Worm (Caenorhabditis elegans) whole organism, L2 larva: Measurements from ENCODE around the gene R04B5.5.

Experiments
- C34F6.9 ChIP-seq: fragments of 150-350 bp; optimal IDR thresholded peaks from 2 replicates; lab custom pipeline; 2014; ENCODE audit warnings: missing biosample characterization, missing genetic modification characterization
- F13H6.1 ChIP-seq: sonication (generic microtip); optimal IDR thresholded peaks from 2 replicates; lab custom pipeline; 2016; ENCODE audit warnings: missing genetic modification characterization, missing compliant biosample characterization
- R02D3.7 ChIP-seq: fragments of 150-350 bp; optimal IDR thresholded peaks from 2 replicates; lab custom pipeline; 2014; ENCODE audit warnings: missing biosample characterization, missing genetic modification characterization
- Y55F3AM.14 ChIP-seq: fragments of 200-800 bp; sonication (Bioruptor generic); optimal IDR thresholded peaks from 2 replicates; lab custom pipeline; 2018; ENCODE audit warnings: mild to moderate bottlenecking, missing genetic modification characterization, missing compliant biosample characterization
- ZK546.5 ChIP-seq: sonication (generic microtip); optimal IDR thresholded peaks from 2 replicates; lab custom pipeline; 2017; ENCODE audit warnings: missing biosample characterization, missing genetic modification characterization
- ama-1 ChIP-seq: fragments of 150-350 bp; optimal IDR thresholded peaks from 2 replicates; lab custom pipeline; 2018; ENCODE audit warnings: inconsistent platforms
- blmp-1 ChIP-seq: sonication (generic microtip); optimal IDR thresholded peaks from 2 replicates; lab custom pipeline; 2017; ENCODE audit warnings: missing genetic modification characterization, mild to moderate bottlenecking, missing compliant biosample characterization, antibody characterized with exemption, moderate library complexity; ENCODE audit not compliant: insufficient read depth
- ceh-16 ChIP-seq: fragments of 150-350 bp; optimal IDR thresholded peaks from 2 replicates; lab custom pipeline; 2014; ENCODE audit warnings: missing biosample characterization, missing genetic modification characterization
- crh-2 ChIP-seq: sonication (generic microtip); optimal IDR thresholded peaks from 2 replicates; lab custom pipeline; 2017; ENCODE audit warnings: missing biosample characterization, missing genetic modification characterization
- egl-27 ChIP-seq: sonication (generic microtip); optimal IDR thresholded peaks from 3 replicates; lab custom pipeline; 2017; ENCODE audit warnings: missing biosample characterization, missing genetic modification reagents, missing genetic modification characterization
- fos-1 ChIP-seq: fragments of 150-350 bp; optimal IDR thresholded peaks from 2 replicates; lab custom pipeline; 2014; ENCODE audit warnings: missing biosample characterization, missing genetic modification characterization
- gmeb-1 ChIP-seq: fragments of 150-350 bp; optimal IDR thresholded peaks from 2 replicates; lab custom pipeline; 2014; ENCODE audit warnings: missing biosample characterization, missing genetic modification characterization
- lin-13 ChIP-seq: fragments of 150-350 bp; optimal IDR thresholded peaks from 2 replicates; lab custom pipeline; 2014; ENCODE audit warnings: missing biosample characterization, missing genetic modification reagents, missing genetic modification characterization
- lin-39 ChIP-seq: fragments of 150-350 bp; optimal IDR thresholded peaks from 2 replicates; lab custom pipeline; 2014; ENCODE audit warnings: missing biosample characterization, missing genetic modification reagents, missing genetic modification characterization
- mab-5 ChIP-seq: fragments of 150-350 bp; optimal IDR thresholded peaks from 2 replicates; lab custom pipeline; 2014; ENCODE audit warnings: missing biosample characterization, missing genetic modification characterization
- mbf-1 ChIP-seq: sonication (generic microtip); optimal IDR thresholded peaks from 2 replicates; lab custom pipeline; 2017; ENCODE audit warnings: missing biosample characterization, missing genetic modification characterization
- mdl-1 ChIP-seq, 2 experiments: fragments of 150-350 bp in 1 of 2; sonication (generic microtip) in 1 of 2; optimal IDR thresholded peaks; 2 replicates each; lab custom pipeline; 2017; ENCODE audit warnings: missing biosample characterization in 2 of 2, missing genetic modification characterization in 2 of 2
- nhr-10 ChIP-seq: sonication (generic microtip); optimal IDR thresholded peaks from 2 replicates; lab custom pipeline; 2017; ENCODE audit warnings: missing biosample characterization, missing genetic modification characterization
- nhr-11 ChIP-seq: fragments of 150-350 bp; optimal IDR thresholded peaks from 2 replicates; lab custom pipeline; 2014; ENCODE audit warnings: missing biosample characterization, missing genetic modification characterization
- nhr-12 ChIP-seq: fragments of 150-350 bp; optimal IDR thresholded peaks from 2 replicates; lab custom pipeline; 2014; ENCODE audit warnings: missing biosample characterization, missing genetic modification characterization
- nhr-129 ChIP-seq: fragments of 150-350 bp; optimal IDR thresholded peaks from 2 replicates; lab custom pipeline; 2014; ENCODE audit warnings: missing biosample characterization, missing genetic modification characterization
- nhr-21 ChIP-seq: fragments of 150-350 bp; optimal IDR thresholded peaks from 2 replicates; lab custom pipeline; 2014; ENCODE audit warnings: missing biosample characterization, missing genetic modification characterization
- nhr-23 ChIP-seq: fragments of 150-350 bp; optimal IDR thresholded peaks from 2 replicates; lab custom pipeline; 2014; ENCODE audit warnings: missing biosample characterization, missing genetic modification reagents, missing genetic modification characterization
- nhr-237 ChIP-seq: fragments of 150-350 bp; optimal IDR thresholded peaks from 2 replicates; lab custom pipeline; 2014; ENCODE audit warnings: missing biosample characterization, missing genetic modification characterization
- nhr-25 ChIP-seq: fragments of 150-350 bp; sonication (generic microtip); optimal IDR thresholded peaks from 3 replicates; lab custom pipeline; 2014; ENCODE audit warnings: missing biosample characterization, missing genetic modification characterization
- nhr-6 ChIP-seq: fragments of 150-350 bp; optimal IDR thresholded peaks from 2 replicates; lab custom pipeline; 2014; ENCODE audit warnings: missing biosample characterization, missing genetic modification characterization
- nhr-77 ChIP-seq: fragments of 150-350 bp; optimal IDR thresholded peaks from 2 replicates; lab custom pipeline; 2014; ENCODE audit warnings: missing biosample characterization, missing genetic modification characterization
- sem-4 ChIP-seq: fragments of 150-350 bp; optimal IDR thresholded peaks from 2 replicates; lab custom pipeline; 2014; ENCODE audit warnings: missing biosample characterization, missing genetic modification reagents, missing genetic modification characterization
- sma-3 ChIP-seq: sonication (generic microtip); optimal IDR thresholded peaks from 2 replicates; lab custom pipeline; 2016; ENCODE audit warnings: missing genetic modification reagents, missing genetic modification characterization, missing compliant biosample characterization
- sma-9 ChIP-seq, 2 experiments: fragments of 150-350 bp in 1 of 2; sonication (generic microtip) in 1 of 2; optimal IDR thresholded peaks; 2 replicates each; lab custom pipeline; 2014 to 2016; ENCODE audit warnings: missing genetic modification characterization in 2 of 2, mild to moderate bottlenecking in 1 of 2, missing biosample characterization in 1 of 2, missing compliant biosample characterization in 1 of 2, missing genetic modification reagents in 1 of 2, moderate library complexity in 1 of 2
- snpc-4 ChIP-seq: fragments of 150-350 bp; optimal IDR thresholded peaks from 2 replicates; lab custom pipeline; 2014; ENCODE audit warnings: missing biosample characterization, missing genetic modification characterization
- unc-39 ChIP-seq: fragments of 150-350 bp; optimal IDR thresholded peaks from 2 replicates; lab custom pipeline; 2014; ENCODE audit warnings: missing biosample characterization, missing genetic modification characterization
- unc-55 ChIP-seq: fragments of 150-350 bp; sonication (generic microtip); optimal IDR thresholded peaks from 3 replicates; lab custom pipeline; 2014; ENCODE audit warnings: missing biosample characterization, missing genetic modification reagents, missing genetic modification characterization
- zag-1 ChIP-seq: fragments of 150-350 bp; optimal IDR thresholded peaks from 2 replicates; lab custom pipeline; 2014; ENCODE audit warnings: missing biosample characterization, missing genetic modification characterization
- ztf-1 ChIP-seq: fragments of 200-800 bp; sonication (Bioruptor generic); conservative IDR thresholded peaks from 2 replicates; pipeline ENCODE4 v1.3.6; 2022; ENCODE audit warnings: missing genetic modification characterization, missing compliant biosample characterization
- ztf-11 ChIP-seq: sonication (generic microtip); optimal IDR thresholded peaks from 2 replicates; lab custom pipeline; 2017; ENCODE audit warnings: missing biosample characterization, missing genetic modification characterization

R04B5.5 gene

ce11 chrV:10043234-10043796, 44.0 kb upstream of the R04B5.5 start, which contains the start of gene T06E8.8 (continued):
- TF ChIP-seq crh-2 (tag; lab: Kevin White, UChicago): peak; percentile 70
- peak; percentile 20 for TF ChIP-seq Y55F3AM.14 (GFP tag; lab: Kevin White, UChicago)
- TF ChIP-seq nhr-23: no peak
- TF ChIP-seq nhr-237 (tag; lab: Kevin White, UChicago): no peak
- peak; percentile 72 for TF ChIP-seq nhr-21
- peak; percentile 56 for TF ChIP-seq fos-1
- no peak for TF ChIP-seq ZK546.5 (tag; lab: Kevin White, UChicago)
- TF ChIP-seq F13H6.1 (tag; lab: Kevin White, UChicago): peak; percentile 81
- no peak for TF ChIP-seq nhr-10 (tag; lab: Kevin White, UChicago)
- TF ChIP-seq mbf-1 (tag; lab: Kevin White, UChicago): no peak
- peak; percentile 48 to 50 for TF ChIP-seq mdl-1 (tag; optimal IDR thresholded peaks at IDR 0.05; lab: Kevin White, UChicago)
- TF ChIP-seq nhr-129 (tag; lab: Kevin White, UChicago): peak; percentile 78
- TF ChIP-seq nhr-12: no peak
- TF ChIP-seq nhr-25 (tag; lab: Kevin White, UChicago): peak; percentile 87
- no peak for TF ChIP-seq lin-39

DNA sequence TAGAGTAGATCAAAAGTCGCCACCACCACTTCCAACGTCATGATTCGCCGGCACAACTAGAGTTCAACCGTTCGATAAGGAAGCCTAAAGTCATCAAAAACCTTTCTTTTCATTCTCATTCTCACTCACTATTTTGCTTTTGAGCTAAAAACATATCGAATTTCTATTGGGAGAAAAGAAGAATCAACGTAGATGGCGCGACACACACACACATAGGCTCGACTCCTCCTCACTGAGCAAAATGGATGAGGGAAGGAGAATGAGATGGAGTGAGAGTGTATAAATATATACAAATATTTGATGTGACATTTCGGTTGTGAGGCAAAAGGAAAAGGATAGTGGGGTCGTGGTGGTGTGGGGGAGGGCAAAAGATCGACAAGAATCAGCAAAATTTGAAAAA, 42.5 kb upstream of the R04B5.5 start:
- peak; percentile 30 for TF ChIP-seq F13H6.1 (tag; lab: Kevin White, UChicago)
- TF ChIP-seq unc-55 (GFP tag; lab: Kevin White, UChicago): no peak

DNA sequence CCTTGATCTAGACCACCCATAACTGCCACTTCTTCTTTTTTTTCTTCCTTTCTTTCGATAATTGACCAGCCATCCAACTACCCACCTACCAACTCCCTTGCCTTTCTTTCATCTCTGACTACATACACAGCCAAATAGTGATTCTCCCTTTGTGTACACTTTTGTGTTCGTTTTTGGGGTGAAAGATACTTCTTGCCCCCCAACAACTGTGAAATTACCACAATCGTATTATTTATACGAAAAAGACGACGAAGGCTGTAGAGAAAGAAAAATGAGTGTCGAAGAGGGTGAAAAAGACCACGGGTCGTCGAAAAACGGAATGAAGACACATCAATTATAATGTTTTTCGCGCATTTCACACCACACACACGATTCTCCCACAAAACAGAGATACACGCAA, 40.8 kb upstream of the R04B5.5 start:
- TF ChIP-seq unc-39 (tag; lab: Kevin White, UChicago) (no peak), ztf-1 (GFP tag; lab: Robert Waterston, UW) (no peak), nhr-25 (tag; lab: Kevin White, UChicago) (peak; percentile 67), sma-9 (GFP tag; optimal IDR thresholded peaks at IDR 0.05; lab: Kevin White, UChicago) (peak; percentile 12), sma-9 (tag; optimal IDR thresholded peaks at IDR 0.05; lab: Kevin White, UChicago) (no peak), crh-2 (tag; lab: Kevin White, UChicago) (peak; percentile 81), blmp-1 (tag; lab: Kevin White, UChicago) (peak; percentile 38), ama-1 (lab: Kevin White, UChicago) (peak; percentile 42), zag-1 (tag; lab: Kevin White, UChicago) (no peak), nhr-21 (no peak), sma-3 (peak; percentile 3)

ce11 chrV:10047189-10047588, 40.1 kb upstream of the R04B5.5 start:
- TF ChIP-seq lin-13 (GFP tag; lab: Kevin White, UChicago) (no peak), nhr-77 (tag; lab: Kevin White, UChicago) (no peak), C34F6.9 (tag; lab: Kevin White, UChicago) (no peak), ztf-11 (no peak), sem-4 (no peak), nhr-21 (no peak), sma-9 (GFP tag; optimal IDR thresholded peaks at IDR 0.05; lab: Kevin White, UChicago) (no peak), sma-9 (tag; optimal IDR thresholded peaks at IDR 0.05; lab: Kevin White, UChicago) (no peak), unc-39 (tag; lab: Kevin White, UChicago) (no peak), nhr-6 (no peak), snpc-4 (tag; lab: Kevin White, UChicago) (no peak), ceh-16 (tag; lab: Kevin White, UChicago) (no peak), nhr-237 (tag; lab: Kevin White, UChicago) (no peak), gmeb-1 (tag; lab: Kevin White, UChicago) (no peak), egl-27 (tag; lab: Kevin White, UChicago) (no peak), nhr-11 (tag; lab: Kevin White, UChicago) (no peak), nhr-10 (tag; lab: Kevin White, UChicago) (no peak), lin-39 (no peak), unc-55 (GFP tag; lab: Kevin White, UChicago) (no peak), R02D3.7 (tag; lab: Kevin White, UChicago) (no peak), mab-5 (tag; lab: Kevin White, UChicago) (no peak)
